Worm (Caenorhabditis elegans) whole organism, young adult: ENCODE measurements around the gene C34H4.2.

Experiments used
- K12H6.12 ChIP-seq: fragments of 200-800 bp; sonication (Bioruptor generic); optimal IDR thresholded peaks from 2 replicates; lab custom pipeline; 2018; ENCODE audit warnings: mild to moderate bottlenecking, missing genetic modification characterization, missing compliant biosample characterization
- ZK185.1 ChIP-seq: sonication (generic microtip); optimal IDR thresholded peaks from 2 replicates; lab custom pipeline; 2016; ENCODE audit warnings: mild to moderate bottlenecking, missing genetic modification characterization, missing compliant biosample characterization; ENCODE audit not compliant: poor library complexity, severe bottlenecking
- attf-3 ChIP-seq: fragments of 200-800 bp; sonication (Bioruptor generic); conservative IDR thresholded peaks from 2 replicates; pipeline ENCODE4 v1.3.6; 2022; ENCODE audit warnings: missing genetic modification reagents, missing genetic modification characterization, missing compliant biosample characterization
- dpff-1 ChIP-seq: sonication (generic microtip); optimal IDR thresholded peaks from 2 replicates; lab custom pipeline; 2017; ENCODE audit warnings: mild to moderate bottlenecking, missing genetic modification characterization, missing compliant biosample characterization
- hrde-1 ChIP-seq: sonication (generic microtip); optimal IDR thresholded peaks from 2 replicates; lab custom pipeline; 2016; ENCODE audit warnings: missing genetic modification characterization, mild to moderate bottlenecking, missing compliant biosample characterization, moderate library complexity, missing genotype, missing genetic modification reagents, borderline replicate concordance
- pbrm-1 ChIP-seq: fragments of 200-800 bp; sonication (Bioruptor generic); IDR thresholded peaks from 2 replicates; pipeline ENCODE4 v1.3.6; 2022; ENCODE audit warnings: missing genetic modification reagents, missing genetic modification characterization, missing compliant biosample characterization
- unc-130 ChIP-seq: sonication (generic microtip); optimal IDR thresholded peaks from 2 replicates; lab custom pipeline; 2016; ENCODE audit warnings: missing genetic modification reagents, missing genetic modification characterization, missing compliant biosample characterization
- xnd-1 ChIP-seq: sonication (generic microtip); optimal IDR thresholded peaks from 2 replicates; lab custom pipeline; 2016; ENCODE audit warnings: missing genotype, missing genetic modification reagents, missing genetic modification characterization, missing compliant biosample characterization

- TF ChIP-seq attf-3 (GFP tag; lab: Robert Waterston, UW) (no peak), pbrm-1 (GFP tag; lab: Robert Waterston, UW) (no peak), ZK185.1 (tag; lab: Kevin White, UChicago) (no peak), dpff-1 (tag; lab: Kevin White, UChicago) (no peak), xnd-1 (tag; lab: Kevin White, UChicago) (no peak), unc-130 (GFP tag; lab: Kevin White, UChicago) (no peak), hrde-1 (tag; lab: Kevin White, UChicago) (no peak), K12H6.12 (tag; lab: Kevin White, UChicago) (no peak)
Observed at ce11 chrIV:1549095-1550093, 4.2 kb upstream of the C34H4.2 start.
